Worm (Caenorhabditis elegans): ENCODE results near the gene cal-2.

DNA sequence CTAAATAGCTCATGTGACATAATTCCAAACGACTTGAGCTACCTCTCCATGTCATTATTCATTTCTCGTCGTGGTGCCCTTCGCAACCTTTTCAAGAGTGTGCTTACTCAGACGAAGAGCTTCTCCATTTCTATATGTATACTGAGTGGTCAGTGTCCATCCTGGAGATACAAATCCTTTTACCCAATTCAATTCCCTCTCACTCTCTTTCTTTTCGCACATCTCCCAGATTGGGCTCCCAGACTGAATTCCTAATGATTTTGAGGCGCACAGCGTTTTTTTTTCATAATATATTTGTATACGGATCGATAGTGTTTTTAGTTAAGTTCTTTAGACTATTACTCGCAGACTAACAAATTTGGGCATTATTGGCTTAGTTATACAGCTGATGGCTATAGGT, 39.6 kb upstream of the cal-2 start:
- TF ChIP-seq ama-1 (optimal IDR thresholded peaks at IDR 0.05) (no peak), ama-1 (GFP tag; optimal IDR thresholded peaks at IDR 0.05) (no peak), him-1 (tag; optimal IDR thresholded peaks at IDR 0.05) (no peak), lin-40 (tag; optimal IDR thresholded peaks at IDR 0.05) (no peak), snpc-4 (GFP tag; optimal IDR thresholded peaks at IDR 0.05) (no peak), snpc-4 (tag; optimal IDR thresholded peaks at IDR 0.05) (no peak), Y53G8AR.9 (GFP tag; conservative IDR thresholded peaks at IDR 0.05) (no peak), F55B11.4 (tag; optimal IDR thresholded peaks at IDR 0.05; ENCODE audit: borderline replicate concordance, insufficient read depth) (no peak), dpl-1 (GFP tag; optimal IDR thresholded peaks at IDR 0.05) (no peak), rec-8 (tag; optimal IDR thresholded peaks at IDR 0.05) (no peak), die-1 (tag; optimal IDR thresholded peaks at IDR 0.05) (no peak), hlh-12 (tag; optimal IDR thresholded peaks at IDR 0.05) (no peak), B0336.3 (GFP tag; IDR thresholded peaks at IDR 0.05) (no peak), pbrm-1 (GFP tag; IDR thresholded peaks at IDR 0.05) (no peak), zfh-2 (GFP tag; conservative IDR thresholded peaks at IDR 0.05) (no peak)

Data from whole organism, young adult.